Fruit fly (Drosophila melanogaster): Measurements from ENCODE around the gene Hsp70Aa.
"Not testable (repeated sequence)": the region's sequence is repeated elsewhere in the genome, so short reads cannot be mapped to it uniquely, and the experiment has no call there.

Gene Hsp70Aa

DNA sequence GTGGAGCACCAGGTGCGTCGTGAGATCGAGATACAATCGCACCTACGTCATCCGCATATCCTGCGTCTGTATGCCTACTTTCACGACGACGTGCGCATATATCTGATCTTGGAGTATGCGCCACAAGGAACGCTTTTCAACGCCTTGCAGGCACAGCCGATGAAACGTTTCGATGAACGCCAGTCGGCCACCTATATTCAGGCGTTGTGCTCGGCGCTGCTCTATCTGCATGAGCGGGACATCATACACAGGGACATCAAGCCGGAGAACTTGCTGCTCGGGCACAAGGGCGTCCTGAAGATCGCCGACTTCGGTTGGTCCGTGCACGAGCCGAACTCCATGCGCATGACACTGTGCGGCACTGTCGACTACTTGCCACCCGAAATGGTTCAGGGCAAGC, 7.7 kb upstream of the Hsp70Aa start:
- no peak for TF ChIP-seq CG8478 (optimal IDR thresholded peaks at IDR 0.05)
- TF ChIP-seq psq (optimal IDR thresholded peaks at IDR 0.05): no peak
- no peak for TF ChIP-seq EcR (GFP tag; optimal IDR thresholded peaks at IDR 0.05)
- TF ChIP-seq Dll (optimal IDR thresholded peaks at IDR 0.05): no peak
- no peak for TF ChIP-seq usp (GFP tag; optimal IDR thresholded peaks at IDR 0.05)
- TF ChIP-seq pan (optimal IDR thresholded peaks at IDR 0.05): no peak

DNA sequence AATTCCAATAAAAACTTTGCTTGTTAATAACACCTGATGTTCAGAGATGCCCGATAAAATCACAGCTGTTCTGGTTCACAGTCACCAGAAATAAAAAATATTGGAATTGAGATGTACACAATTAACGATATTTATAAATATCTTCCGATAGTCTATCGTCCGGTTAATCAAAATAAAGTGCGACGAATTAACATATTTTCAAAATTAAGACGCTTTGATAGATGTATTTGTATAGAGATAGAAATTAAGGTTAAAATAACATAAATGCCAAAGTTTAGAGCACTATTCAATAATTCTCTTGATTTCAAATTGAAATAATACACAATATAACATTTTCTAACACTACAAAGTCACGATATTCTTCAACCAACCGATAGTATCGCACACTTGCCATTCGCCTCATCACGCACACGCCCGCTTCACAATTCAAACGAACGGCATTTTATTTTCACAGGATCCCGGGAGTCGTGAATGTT, 6.4 kb upstream of the Hsp70Aa start, which contains the start of the genes CG3281 and aurA:
TSS of gene CG3281 (minus strand) at position 67 of the 476 bp plus-strand sequence.
TSS of gene aurA (plus strand) at position 386 of the 476 bp plus-strand sequence.
- TF ChIP-seq psq (optimal IDR thresholded peaks at IDR 0.05): no peak
- no peak for TF ChIP-seq usp (GFP tag; optimal IDR thresholded peaks at IDR 0.05)
- TF ChIP-seq Dll (optimal IDR thresholded peaks at IDR 0.05): no peak
- TF ChIP-seq pan (optimal IDR thresholded peaks at IDR 0.05): no peak
- no peak for TF ChIP-seq CG8478 (optimal IDR thresholded peaks at IDR 0.05)
- TF ChIP-seq EcR (GFP tag; optimal IDR thresholded peaks at IDR 0.05): no peak

DNA sequence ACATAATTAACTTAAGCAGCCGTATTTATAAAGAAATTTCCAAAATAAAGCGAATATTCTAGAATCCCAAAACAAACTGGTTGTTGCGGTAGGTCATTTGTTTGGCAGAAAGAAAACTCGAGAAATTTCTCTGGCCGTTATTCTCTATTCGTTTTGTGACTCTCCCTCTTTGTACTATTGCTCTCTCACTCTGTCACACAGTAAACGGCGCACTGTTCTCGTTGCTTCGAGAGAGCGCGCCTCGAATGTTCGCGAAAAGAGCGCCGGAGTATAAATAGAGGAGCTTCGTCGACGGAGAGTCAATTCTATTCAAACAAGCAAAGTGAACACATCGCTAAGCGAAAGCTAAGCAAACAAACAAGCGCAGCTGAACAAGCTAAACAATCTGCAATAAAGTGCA, 1.9 kb upstream of the Hsp70Aa start, which contains the start of gene Hsp70Ab:
TSS of gene Hsp70Ab (plus strand) at position 301 of the 400 bp plus-strand sequence.
- not testable (repeated sequence) for TF ChIP-seq usp (GFP tag; optimal IDR thresholded peaks at IDR 0.05); EcR (GFP tag; optimal IDR thresholded peaks at IDR 0.05); psq (optimal IDR thresholded peaks at IDR 0.05)

DNA sequence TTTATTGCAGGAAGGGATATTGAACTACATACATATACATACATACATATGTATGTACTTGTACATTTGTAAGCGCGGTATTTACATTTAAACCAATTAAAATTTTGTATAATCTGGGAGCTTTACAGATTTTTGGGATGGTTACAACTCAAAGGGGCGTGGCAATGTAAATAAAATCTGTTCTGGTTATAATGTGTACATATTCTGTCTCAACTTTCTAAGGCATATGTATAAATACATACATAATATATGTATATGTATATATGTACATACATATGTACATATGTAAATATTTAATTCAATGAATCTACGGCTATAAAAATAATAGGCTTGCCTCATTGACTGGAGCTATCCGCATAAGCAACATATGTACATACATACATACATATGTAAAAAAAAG, 1.0 kb upstream of the Hsp70Aa start:
- TF ChIP-seq CG8478 (optimal IDR thresholded peaks at IDR 0.05) (no peak), usp (GFP tag; optimal IDR thresholded peaks at IDR 0.05) (no peak), psq (optimal IDR thresholded peaks at IDR 0.05) (no peak)

DNA sequence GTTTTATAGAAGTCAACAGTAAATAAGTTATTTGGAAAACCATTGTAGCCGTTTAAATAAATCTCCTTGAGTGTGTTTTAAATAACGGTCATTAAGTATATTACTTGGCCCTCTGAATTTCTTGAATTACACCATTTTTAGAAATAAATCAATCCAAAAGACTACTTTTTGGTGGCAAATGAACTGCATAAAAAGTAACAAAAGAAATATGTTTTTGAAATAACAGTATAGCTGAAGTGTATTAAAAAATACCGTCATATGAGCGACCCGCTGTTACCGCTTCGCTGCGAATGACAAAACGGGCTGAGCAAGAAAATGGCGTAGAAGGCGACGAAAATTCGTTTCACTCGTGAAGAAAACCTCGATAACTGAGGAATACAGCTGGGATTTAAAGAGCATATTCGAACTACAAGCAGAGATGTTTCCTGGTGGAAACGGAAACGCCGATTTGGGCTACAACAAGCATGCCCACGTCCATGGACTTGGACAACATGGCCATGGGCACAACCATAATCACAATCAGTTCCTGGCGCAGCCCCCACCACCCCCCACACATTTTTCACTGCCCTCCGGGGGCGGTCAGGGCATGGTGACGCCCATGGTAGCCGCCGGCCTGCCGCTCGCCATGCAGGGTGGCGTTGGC, 6.8 kb downstream of the Hsp70Aa start, which contains the start of gene CG31211:
TSS of gene CG31211 (plus strand) at position 294 of the 643 bp plus-strand sequence.
- TF ChIP-seq EcR (GFP tag; optimal IDR thresholded peaks at IDR 0.05) (no peak), CG8478 (optimal IDR thresholded peaks at IDR 0.05) (no peak), usp (GFP tag; optimal IDR thresholded peaks at IDR 0.05) (no peak), psq (optimal IDR thresholded peaks at IDR 0.05) (no peak), pan (optimal IDR thresholded peaks at IDR 0.05) (no peak)

DNA sequence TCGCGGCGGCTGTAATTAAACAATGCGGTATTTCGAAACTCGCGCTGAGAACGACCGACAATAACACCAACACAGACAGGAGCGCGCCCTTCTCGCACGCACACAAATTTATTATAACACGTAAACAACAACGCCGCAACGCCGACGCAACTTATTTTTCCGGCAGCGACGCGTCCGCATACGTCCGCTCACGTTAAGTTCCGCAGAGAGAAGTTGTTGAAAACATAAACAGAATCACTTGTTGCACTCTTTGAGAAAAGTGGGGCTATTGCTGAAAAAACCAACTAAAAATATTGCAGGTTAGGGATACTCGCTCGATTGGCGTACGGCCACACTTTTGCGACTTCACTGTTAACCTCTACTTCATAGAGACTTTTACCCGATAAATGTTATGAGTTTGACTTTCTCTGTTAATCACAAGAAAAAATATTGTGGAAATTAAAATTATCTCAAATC, 7.4 kb downstream of the Hsp70Aa start, which contains the start of gene Cad87A:
TSS of gene Cad87A (minus strand) at position 227 of the 456 bp plus-strand sequence.
- TF ChIP-seq psq (optimal IDR thresholded peaks at IDR 0.05) (no peak), Dll (optimal IDR thresholded peaks at IDR 0.05) (no peak), pan (optimal IDR thresholded peaks at IDR 0.05) (no peak), EcR (GFP tag; optimal IDR thresholded peaks at IDR 0.05) (no peak), usp (GFP tag; optimal IDR thresholded peaks at IDR 0.05) (no peak)

DNA sequence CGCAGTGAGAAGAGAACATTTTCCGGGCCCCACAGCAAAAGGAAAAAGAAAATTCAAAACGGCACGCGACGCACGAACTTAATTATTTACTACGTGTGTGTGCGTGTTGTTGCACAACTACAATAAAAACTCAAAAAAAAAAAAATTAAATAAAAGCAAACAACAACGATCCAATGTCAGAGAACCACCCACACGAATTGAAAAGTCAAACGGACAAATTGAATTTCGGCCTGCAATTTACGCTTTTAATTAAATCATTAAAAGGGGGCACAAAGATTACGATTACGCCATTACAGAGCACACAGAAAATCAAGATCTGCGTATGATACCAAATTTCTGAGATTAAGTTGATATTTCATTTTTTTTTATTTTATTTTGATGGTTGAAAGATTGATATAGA, 8.4 kb downstream of the Hsp70Aa start:
- TF ChIP-seq usp (GFP tag; optimal IDR thresholded peaks at IDR 0.05) (no peak), CG8478 (optimal IDR thresholded peaks at IDR 0.05) (no peak), Dll (optimal IDR thresholded peaks at IDR 0.05) (no peak), psq (optimal IDR thresholded peaks at IDR 0.05) (no peak), pan (optimal IDR thresholded peaks at IDR 0.05) (no peak), EcR (GFP tag; optimal IDR thresholded peaks at IDR 0.05) (no peak)

DNA sequence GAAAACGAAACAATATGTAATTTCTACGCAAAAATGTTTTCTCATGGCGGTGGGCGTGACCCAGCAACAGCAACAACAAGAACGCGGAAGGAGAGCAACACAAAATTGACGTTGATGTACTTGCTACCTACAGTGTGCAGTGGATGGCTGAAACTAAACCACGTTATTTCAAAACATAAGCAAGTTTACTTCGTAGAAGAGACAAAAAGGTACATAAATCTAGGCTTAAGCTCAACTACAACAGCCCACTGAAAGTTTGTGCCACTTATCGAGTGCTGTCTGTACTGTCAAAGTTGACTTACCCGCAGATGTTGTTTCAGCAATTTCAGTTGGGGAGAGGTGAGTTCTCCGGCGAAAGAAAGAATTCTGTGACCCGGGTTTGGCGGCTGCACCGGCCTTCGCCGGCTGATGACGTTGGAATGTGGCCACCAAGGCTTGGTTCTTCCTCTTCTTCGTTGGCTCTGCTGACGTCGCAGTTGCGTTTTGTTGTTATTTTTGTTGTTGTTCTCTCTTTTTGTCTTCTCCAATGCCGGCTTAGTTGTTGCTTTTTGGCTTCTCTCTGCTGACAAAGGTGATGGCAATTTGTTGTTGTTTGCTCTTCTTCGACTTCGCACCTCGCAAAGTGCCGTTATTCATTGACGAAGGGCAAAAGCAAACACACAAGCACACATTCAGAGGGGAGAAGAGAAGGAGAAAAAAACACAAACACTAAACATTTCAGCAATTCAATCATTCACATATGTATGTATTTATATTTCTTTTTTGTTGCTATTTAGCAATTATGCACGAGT, 9.1 kb downstream of the Hsp70Aa start:
- TF ChIP-seq usp (GFP tag; optimal IDR thresholded peaks at IDR 0.05) (no peak), pan (optimal IDR thresholded peaks at IDR 0.05) (no peak), CG8478 (optimal IDR thresholded peaks at IDR 0.05) (no peak), psq (optimal IDR thresholded peaks at IDR 0.05) (no peak), EcR (GFP tag; optimal IDR thresholded peaks at IDR 0.05) (no peak), Dll (optimal IDR thresholded peaks at IDR 0.05) (no peak)

DNA sequence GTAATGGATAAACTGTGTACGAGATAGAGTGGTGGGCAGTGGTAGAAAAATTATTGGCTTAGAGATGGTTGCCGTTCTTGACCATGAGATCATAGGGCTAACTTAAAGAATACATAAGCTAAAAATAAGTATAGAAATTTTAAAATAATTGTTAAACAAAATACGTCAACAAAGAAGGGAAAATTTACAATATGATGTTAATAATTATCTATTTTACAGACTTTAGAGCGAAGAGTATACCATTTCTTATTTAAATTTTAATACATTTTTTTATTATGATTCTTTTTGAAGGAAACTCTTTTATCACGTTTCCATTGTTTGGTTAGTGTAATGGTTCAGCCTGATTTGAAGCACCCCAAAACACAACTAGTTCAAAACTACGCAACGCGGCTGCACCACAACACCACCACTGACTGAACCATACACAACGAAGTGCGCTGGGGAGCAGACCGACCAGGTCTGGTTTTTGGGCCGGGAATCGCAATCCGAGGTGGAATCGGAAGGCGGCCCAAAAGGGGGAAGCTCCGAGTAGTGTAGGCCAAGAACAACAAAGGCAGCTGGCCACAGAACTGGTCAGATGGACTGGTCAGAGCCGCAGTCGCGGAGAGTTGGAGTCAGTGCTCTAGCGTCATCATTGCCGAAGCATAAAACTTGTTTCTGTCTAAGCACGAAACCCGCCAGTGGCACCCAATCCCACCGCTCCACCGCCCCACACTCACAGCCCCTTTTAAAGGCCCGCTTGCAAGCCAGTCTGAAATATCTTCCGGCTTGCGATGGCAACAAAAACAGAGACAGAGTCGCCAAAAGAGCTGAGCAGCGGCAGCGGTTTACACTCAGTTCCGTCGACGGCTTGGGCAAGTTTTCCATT, 10.7 kb downstream of the Hsp70Aa start:
- TF ChIP-seq CG8478 (optimal IDR thresholded peaks at IDR 0.05) (no peak), usp (GFP tag; optimal IDR thresholded peaks at IDR 0.05) (no peak), psq (optimal IDR thresholded peaks at IDR 0.05) (no peak), EcR (GFP tag; optimal IDR thresholded peaks at IDR 0.05) (no peak), pan (optimal IDR thresholded peaks at IDR 0.05) (no peak), Dll (optimal IDR thresholded peaks at IDR 0.05) (no peak)

DNA sequence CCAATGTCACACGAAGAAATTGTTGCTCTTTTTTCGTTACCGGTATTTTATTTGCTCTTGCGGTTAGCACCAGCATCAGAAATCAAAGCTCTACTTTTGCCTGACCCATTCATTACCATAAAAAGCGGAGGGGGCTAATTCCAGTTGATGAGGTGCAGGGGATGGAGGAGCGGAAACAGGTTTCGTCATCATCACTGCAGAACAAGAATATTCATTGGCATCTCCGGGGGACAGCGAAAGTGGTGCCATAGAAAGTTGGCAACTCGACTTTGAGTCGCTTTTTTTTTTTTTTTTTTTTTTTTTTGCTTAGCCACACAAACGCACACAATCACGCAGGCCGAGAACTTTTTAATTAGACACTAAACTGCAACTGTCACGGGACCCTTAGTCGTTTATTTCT, 15.2 kb downstream of the Hsp70Aa start:
- no peak for TF ChIP-seq CG8478 (optimal IDR thresholded peaks at IDR 0.05)
- no peak for TF ChIP-seq usp (GFP tag; optimal IDR thresholded peaks at IDR 0.05)
- no peak for TF ChIP-seq EcR (GFP tag; optimal IDR thresholded peaks at IDR 0.05)
- no peak for TF ChIP-seq pan (optimal IDR thresholded peaks at IDR 0.05)
- TF ChIP-seq Dll (optimal IDR thresholded peaks at IDR 0.05): no peak
- no peak for TF ChIP-seq psq (optimal IDR thresholded peaks at IDR 0.05)

DNA sequence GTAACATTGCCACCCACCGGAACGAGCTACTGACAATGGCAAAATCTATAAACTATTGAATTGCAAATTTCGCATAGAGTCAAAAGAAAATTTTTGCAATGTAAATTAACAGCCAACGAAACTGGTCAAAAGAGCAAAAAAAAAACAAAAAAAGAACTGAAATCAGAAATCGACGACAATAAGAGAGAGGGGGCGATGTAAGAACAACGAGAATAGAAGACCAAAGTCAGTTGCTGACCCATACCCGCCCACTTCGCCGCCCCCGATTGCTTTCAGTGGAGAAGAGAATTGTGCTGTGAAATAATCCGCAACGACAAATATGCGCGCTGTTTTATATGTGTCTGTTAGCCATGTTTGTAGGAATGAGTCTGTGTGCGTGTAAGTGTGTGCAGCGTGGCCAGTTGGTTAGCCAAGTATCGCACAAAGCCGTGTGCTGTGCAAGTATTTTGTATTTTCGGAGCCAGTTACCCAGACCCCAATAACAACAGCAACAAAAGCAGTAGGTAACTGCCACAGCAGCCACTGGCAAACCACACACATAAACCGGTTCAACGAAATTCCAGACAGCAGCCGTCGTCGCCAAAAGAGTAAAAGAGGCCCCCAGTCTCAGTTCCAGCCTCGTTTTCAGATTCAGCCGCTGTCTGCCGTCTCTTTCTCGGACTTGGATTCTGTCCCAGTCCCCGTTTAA, 18.8 kb downstream of the Hsp70Aa start:
- no peak for TF ChIP-seq Dll (optimal IDR thresholded peaks at IDR 0.05)
- no peak for TF ChIP-seq pan (optimal IDR thresholded peaks at IDR 0.05)
- TF ChIP-seq EcR (GFP tag; optimal IDR thresholded peaks at IDR 0.05): no peak
- no peak for TF ChIP-seq CG8478 (optimal IDR thresholded peaks at IDR 0.05)
- TF ChIP-seq usp (GFP tag; optimal IDR thresholded peaks at IDR 0.05): no peak
